Fruit fly (Drosophila melanogaster) whole organism, wandering third instar larva: ENCODE measurements around the gene ninaA.

Source experiments
- Dfd ChIP-seq: fragments of >200 bp; optimal IDR thresholded peaks from 2 replicates; lab custom pipeline; 2017; ENCODE audit warnings: missing biosample characterization, missing genetic modification characterization
- HLH106 ChIP-seq: fragments of 200-800 bp; optimal IDR thresholded peaks from 3 replicates; lab custom pipeline; 2019; ENCODE audit warnings: missing biosample characterization, mild to moderate bottlenecking, missing genetic modification characterization, moderate library complexity
- Vsx2 ChIP-seq: fragments of 200-300, 225-300 bp; sonication (Bioruptor generic); optimal IDR thresholded peaks from 2 replicates; lab custom pipeline; 2018; ENCODE audit warnings: missing biosample characterization, missing genetic modification characterization; ENCODE audit not compliant: partially characterized antibody
- dmrt93B ChIP-seq: fragments of 200-800 bp; sonication (Bioruptor generic); optimal IDR thresholded peaks from 2 replicates; lab custom pipeline; 2018; ENCODE audit warnings: missing biosample characterization, mild to moderate bottlenecking, missing genetic modification characterization
- fru ChIP-seq: fragments of 200-800 bp; sonication (Bioruptor generic); optimal IDR thresholded peaks from 3 replicates; lab custom pipeline; 2016; ENCODE audit warnings: missing biosample characterization, mild to moderate bottlenecking, missing genetic modification characterization
- h ChIP-seq: fragments of 200-800 bp; sonication (Bioruptor generic); optimal IDR thresholded peaks from 3 replicates; lab custom pipeline; 2016; ENCODE audit warnings: missing biosample characterization, mild to moderate bottlenecking, missing genetic modification characterization
- pan ChIP-seq: fragments of >200 bp; optimal IDR thresholded peaks from 2 replicates; lab custom pipeline; 2017
- sv ChIP-seq: fragments of 200-800 bp; sonication (Bioruptor generic); optimal IDR thresholded peaks from 3 replicates; lab custom pipeline; 2016; ENCODE audit warnings: missing biosample characterization, missing genetic modification characterization
- usp ChIP-seq: fragments of >200 bp; optimal IDR thresholded peaks from 2 replicates; lab custom pipeline; 2017; ENCODE audit warnings: missing biosample characterization, missing genetic modification characterization

DNA sequence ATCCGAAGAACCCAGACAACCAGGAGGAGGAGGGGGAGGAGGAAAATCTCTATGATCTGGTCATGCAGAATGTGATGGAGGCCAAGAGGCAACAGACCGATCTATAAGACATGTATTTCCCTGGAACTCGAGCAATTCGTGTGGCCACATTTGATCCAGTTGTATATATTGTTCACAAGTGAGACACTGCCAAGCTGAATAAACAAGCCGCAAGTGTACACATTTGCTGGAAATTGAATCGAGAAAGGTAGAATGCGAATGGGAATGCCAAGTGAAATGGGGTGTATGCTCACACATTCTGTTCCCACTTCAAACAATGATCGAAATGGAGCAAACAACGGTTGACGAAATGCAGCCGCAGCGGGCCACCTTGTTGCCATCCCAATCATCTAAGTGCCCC is 21.1 kb upstream of the ninaA start:
- no peak for TF ChIP-seq sv (GFP tag; lab: Kevin White, UChicago)
- peak; percentile 51 for TF ChIP-seq fru
- TF ChIP-seq Dfd (GFP tag; lab: Kevin White, UChicago) = no peak
- TF ChIP-seq dmrt93B (GFP tag; lab: Kevin White, UChicago) = no peak
- no peak for TF ChIP-seq pan (lab: Kevin White, UChicago)
- peak; percentile 15 for TF ChIP-seq HLH106
- no peak for TF ChIP-seq usp (GFP tag; lab: Kevin White, UChicago)
- TF ChIP-seq Vsx2 (GFP tag; lab: Kevin White, UChicago) = no peak
- peak; percentile 86 for TF ChIP-seq h (GFP tag; lab: Kevin White, UChicago)
